Worm (Caenorhabditis elegans): ENCODE data around the gene T23E1.3.

DNA sequence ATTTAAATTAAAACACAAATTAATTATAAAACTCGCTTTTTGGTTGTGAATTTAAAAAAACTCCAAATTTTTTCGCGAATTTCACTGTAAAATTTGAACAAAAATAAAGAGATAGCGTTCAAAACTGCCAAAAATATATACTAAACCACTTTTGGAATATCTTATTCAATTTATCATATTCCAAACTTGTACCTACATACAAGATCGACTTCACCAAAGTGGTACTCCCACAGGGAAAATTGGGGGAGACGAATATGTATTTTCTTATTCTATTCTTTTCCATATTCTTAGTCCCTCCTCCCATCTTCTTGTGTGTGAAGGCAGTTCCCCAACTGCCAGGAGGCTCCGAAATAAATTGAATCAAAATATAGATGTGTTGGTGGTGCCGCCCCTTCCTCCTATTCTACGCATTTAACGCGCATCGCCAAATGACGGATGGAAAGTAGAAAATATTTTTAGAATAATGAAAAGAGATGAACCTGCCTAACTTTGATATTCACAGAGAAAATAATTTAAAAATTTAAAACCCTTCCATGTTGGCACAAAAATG lies 49.6 kb upstream of the T23E1.3 start:
- TF ChIP-seq nhr-10 (tag; optimal IDR thresholded peaks at IDR 0.05) (no peak), mdl-1 (tag; optimal IDR thresholded peaks at IDR 0.05) (no peak), unc-62 (GFP tag; optimal IDR thresholded peaks at IDR 0.05 in 1 of 2) (no peak), unc-62 (tag; optimal IDR thresholded peaks at IDR 0.05) (no peak), vab-7 (GFP tag; IDR thresholded peaks at IDR 0.05) (no peak), ztf-7 (tag; optimal IDR thresholded peaks at IDR 0.05) (no peak), php-3 (GFP tag; IDR thresholded peaks at IDR 0.05) (no peak), nhr-25 (tag; optimal IDR thresholded peaks at IDR 0.05; ENCODE audit: borderline replicate concordance, insufficient read depth) (no peak), nhr-76 (tag; optimal IDR thresholded peaks at IDR 0.05) (no peak)
